Worm (Caenorhabditis elegans): ENCODE measurements around the gene Y62F5A.10.
A peak's percentile ranks its signal among the peaks of the same experiment; 100 is the strongest.

Y62F5A.10 gene

DNA sequence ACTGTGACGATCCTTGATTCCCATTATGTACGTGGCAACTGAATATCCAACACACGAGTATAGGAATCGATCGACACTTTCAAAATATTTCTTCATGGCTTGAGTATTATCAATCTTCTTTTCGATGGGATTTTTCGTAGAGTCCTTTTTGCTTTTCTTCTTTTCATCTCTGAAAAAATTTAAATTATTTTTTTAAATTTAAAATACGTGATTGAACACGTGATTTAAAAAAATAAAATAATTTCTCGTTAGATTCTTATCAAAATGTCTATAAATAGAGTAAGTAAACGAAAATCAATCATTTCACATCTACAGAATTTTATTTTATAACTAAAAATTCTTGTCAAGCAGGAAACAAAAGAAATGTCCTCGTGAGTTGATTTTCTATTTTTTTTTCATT, at the start of gene Y62F5A.10:
Gene Y62F5A.10, plus strand, starts transcription at position 301 of the 400 bp plus-strand sequence.
- TF ChIP-seq zip-8 (tag; optimal IDR thresholded peaks at IDR 0.05) (no peak), elt-3 (tag; optimal IDR thresholded peaks at IDR 0.05) (no peak), nhr-76 (tag; optimal IDR thresholded peaks at IDR 0.05) (no peak), ces-1 (GFP tag; optimal IDR thresholded peaks at IDR 0.05) (no peak), blmp-1 (tag; optimal IDR thresholded peaks at IDR 0.05) (no peak), lin-13 (tag; optimal IDR thresholded peaks at IDR 0.05) (no peak), sem-2 (GFP tag; optimal IDR thresholded peaks at IDR 0.05) (no peak), nhr-2 (tag; optimal IDR thresholded peaks at IDR 0.05) (no peak), pha-4 (tag; optimal IDR thresholded peaks at IDR 0.05) (no peak), M03D4.4 (tag; optimal IDR thresholded peaks at IDR 0.05) (no peak), ceh-83 (GFP tag; optimal IDR thresholded peaks at IDR 0.05) (no peak), ham-2 (GFP tag; optimal IDR thresholded peaks at IDR 0.05) (no peak), ztf-11 (tag; optimal IDR thresholded peaks at IDR 0.05) (no peak), flh-1 (GFP tag; optimal IDR thresholded peaks at IDR 0.05) (no peak), mep-1 (tag; optimal IDR thresholded peaks at IDR 0.05) (no peak), tbx-8 (GFP tag; optimal IDR thresholded peaks at IDR 0.05) (no peak), mab-5 (tag; optimal IDR thresholded peaks at IDR 0.05) (no peak), unc-120 (tag; optimal IDR thresholded peaks at IDR 0.05; ENCODE audit: poor library complexity, severe bottlenecking) (no peak), unc-62 (GFP tag; optimal IDR thresholded peaks at IDR 0.05) (no peak)

- TF ChIP-seq mab-5 (tag; optimal IDR thresholded peaks at IDR 0.05) (no peak), nhr-12 (tag; optimal IDR thresholded peaks at IDR 0.05) (no peak), flh-1 (GFP tag; optimal IDR thresholded peaks at IDR 0.05) (no peak), elt-1 (tag; optimal IDR thresholded peaks at IDR 0.05; ENCODE audit: borderline replicate concordance, insufficient read depth) (no peak), sptf-1 (tag; optimal IDR thresholded peaks at IDR 0.05) (no peak), cnd-1 (tag; optimal IDR thresholded peaks at IDR 0.05) (no peak), snpc-4 (tag; optimal IDR thresholded peaks at IDR 0.05) (no peak), nhr-2 (tag; optimal IDR thresholded peaks at IDR 0.05) (no peak), pha-4 (tag; optimal IDR thresholded peaks at IDR 0.05) (no peak), bed-3 (GFP tag; optimal IDR thresholded peaks at IDR 0.05) (no peak), sem-2 (GFP tag; optimal IDR thresholded peaks at IDR 0.05) (no peak), unc-120 (tag; optimal IDR thresholded peaks at IDR 0.05; ENCODE audit: poor library complexity, severe bottlenecking) (no peak), elt-3 (tag; optimal IDR thresholded peaks at IDR 0.05) (no peak), mep-1 (tag; optimal IDR thresholded peaks at IDR 0.05) (no peak), ceh-83 (GFP tag; optimal IDR thresholded peaks at IDR 0.05) (no peak)
Observed at ce11 chrII:11471916-11472315, 49.5 kb upstream of the Y62F5A.10 start, which contains the start of gene mfn-1. Gene mfn-1 (minus strand): TSS chrII:11472016.

DNA sequence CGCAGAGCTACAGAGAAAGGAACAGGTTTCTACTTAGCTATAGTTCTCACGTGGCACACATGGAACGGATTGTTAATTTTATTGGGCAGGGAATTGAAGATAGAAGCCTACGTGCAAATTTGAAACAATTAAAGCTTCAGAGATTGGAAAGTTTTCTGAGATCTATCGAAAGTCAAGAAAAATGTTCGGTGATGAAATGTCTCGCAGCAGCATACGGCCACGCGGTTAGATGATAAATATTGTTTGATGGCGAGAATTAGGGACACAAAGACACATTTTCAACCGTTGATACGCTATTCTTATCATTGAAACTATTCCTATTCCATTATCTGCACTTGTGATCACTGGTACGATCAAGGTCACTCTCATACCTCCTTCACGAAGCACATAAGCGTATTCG, 48.9 kb upstream of the Y62F5A.10 start:
- TF ChIP-seq ces-1 (GFP tag; optimal IDR thresholded peaks at IDR 0.05), result no peak
- TF ChIP-seq sem-2 (GFP tag; optimal IDR thresholded peaks at IDR 0.05), result no peak
- peak; percentile 7 for TF ChIP-seq elt-3 (tag; optimal IDR thresholded peaks at IDR 0.05)
- TF ChIP-seq nhr-2 (tag; optimal IDR thresholded peaks at IDR 0.05), result no peak
- TF ChIP-seq bed-3 (GFP tag; optimal IDR thresholded peaks at IDR 0.05), result no peak
- no peak for TF ChIP-seq lin-32 (GFP tag; optimal IDR thresholded peaks at IDR 0.05)
- no peak for TF ChIP-seq nhr-28 (tag; optimal IDR thresholded peaks at IDR 0.05)
- TF ChIP-seq sptf-1 (tag; optimal IDR thresholded peaks at IDR 0.05), result no peak

DNA sequence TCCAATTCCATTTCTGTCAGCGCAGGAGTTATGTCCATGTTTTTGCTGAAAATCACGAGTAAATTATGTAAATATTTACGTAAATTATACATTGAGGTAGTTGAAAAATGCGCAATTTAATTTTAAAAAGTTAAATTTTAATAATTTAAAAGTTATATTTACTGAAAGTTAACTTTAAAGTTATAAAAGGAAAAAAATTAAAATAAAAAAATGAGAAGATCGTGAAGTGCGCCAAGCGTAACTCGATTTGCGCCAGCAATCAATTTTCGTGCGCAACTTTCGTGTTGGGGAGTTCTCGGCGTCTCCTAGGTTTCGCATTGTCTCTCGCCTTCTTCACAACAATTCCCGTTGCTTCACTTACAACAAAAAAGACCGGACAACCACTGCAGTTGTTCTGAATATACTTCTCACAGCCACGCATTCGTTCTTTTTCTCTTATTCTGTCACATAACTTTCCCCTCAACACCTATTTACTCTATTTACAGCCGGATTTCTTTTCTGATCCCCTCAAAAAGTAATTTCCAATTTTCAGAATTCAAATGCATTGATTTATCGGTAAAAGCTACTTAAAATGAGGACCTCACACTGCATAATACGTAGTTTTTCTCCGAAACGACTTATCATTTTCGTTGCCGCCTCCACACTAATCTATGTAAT, 47.7 kb upstream of the Y62F5A.10 start, which contains the start of the genes metl-1 and W02B12.11:
Gene metl-1, minus strand, starts transcription at position 51 of the 657 bp plus-strand sequence.
Gene W02B12.11, plus strand, starts transcription at position 337 of the 657 bp plus-strand sequence.
- TF ChIP-seq lsy-2 (tag; optimal IDR thresholded peaks at IDR 0.05), result peak; percentile 74
- TF ChIP-seq ceh-83 (GFP tag; optimal IDR thresholded peaks at IDR 0.05), result no peak
- no peak for TF ChIP-seq zip-8 (tag; optimal IDR thresholded peaks at IDR 0.05)
- TF ChIP-seq sptf-1 (tag; optimal IDR thresholded peaks at IDR 0.05), result peak; percentile 81
- TF ChIP-seq unc-120 (tag; optimal IDR thresholded peaks at IDR 0.05; ENCODE audit: poor library complexity, severe bottlenecking), result peak; percentile 34
- TF ChIP-seq nhr-12 (tag; optimal IDR thresholded peaks at IDR 0.05), result no peak
- no peak for TF ChIP-seq flh-1 (GFP tag; optimal IDR thresholded peaks at IDR 0.05)
- no peak for TF ChIP-seq nhr-2 (tag; optimal IDR thresholded peaks at IDR 0.05)
- peak; percentile 53 for TF ChIP-seq mls-2 (tag; optimal IDR thresholded peaks at IDR 0.05)
- TF ChIP-seq drap-1 (GFP tag; optimal IDR thresholded peaks at IDR 0.05), result peak; percentile 54
- no peak for TF ChIP-seq unc-62 (GFP tag; optimal IDR thresholded peaks at IDR 0.05)
- peak; percentile 51 for TF ChIP-seq cnd-1 (tag; optimal IDR thresholded peaks at IDR 0.05)
- TF ChIP-seq mep-1 (tag; optimal IDR thresholded peaks at IDR 0.05), result peak; percentile 89
- peak; percentile 82 for TF ChIP-seq ces-1 (GFP tag; optimal IDR thresholded peaks at IDR 0.05)
- TF ChIP-seq bed-3 (GFP tag; optimal IDR thresholded peaks at IDR 0.05), result peak; percentile 19
- TF ChIP-seq blmp-1 (tag; optimal IDR thresholded peaks at IDR 0.05), result no peak
- TF ChIP-seq ztf-11 (tag; optimal IDR thresholded peaks at IDR 0.05), result no peak
- no peak for TF ChIP-seq lin-32 (GFP tag; optimal IDR thresholded peaks at IDR 0.05)
- TF ChIP-seq tbx-8 (GFP tag; optimal IDR thresholded peaks at IDR 0.05), result no peak
- peak; percentile 70 for TF ChIP-seq M03D4.4 (tag; optimal IDR thresholded peaks at IDR 0.05)
- TF ChIP-seq hlh-1 (tag; optimal IDR thresholded peaks at IDR 0.05), result no peak
- peak; percentile 69 for TF ChIP-seq pha-4 (tag; optimal IDR thresholded peaks at IDR 0.05)
- no peak for TF ChIP-seq elt-3 (tag; optimal IDR thresholded peaks at IDR 0.05)
- TF ChIP-seq ceh-39 (tag; optimal IDR thresholded peaks at IDR 0.05), result no peak
- TF ChIP-seq nhr-76 (tag; optimal IDR thresholded peaks at IDR 0.05), result no peak
- TF ChIP-seq lin-13 (tag; optimal IDR thresholded peaks at IDR 0.05), result peak; percentile 80
- TF ChIP-seq nhr-28 (tag; optimal IDR thresholded peaks at IDR 0.05), result no peak
- TF ChIP-seq elt-1 (tag; optimal IDR thresholded peaks at IDR 0.05; ENCODE audit: borderline replicate concordance, insufficient read depth), result no peak
- peak; percentile 67 for TF ChIP-seq ceh-43 (GFP tag; optimal IDR thresholded peaks at IDR 0.05)
- no peak for TF ChIP-seq mab-5 (tag; optimal IDR thresholded peaks at IDR 0.05)
- TF ChIP-seq sem-2 (GFP tag; optimal IDR thresholded peaks at IDR 0.05), result no peak
- TF ChIP-seq nhr-237 (tag; optimal IDR thresholded peaks at IDR 0.05), result peak; percentile 5
- no peak for TF ChIP-seq unc-39 (tag; optimal IDR thresholded peaks at IDR 0.05)
- TF ChIP-seq ham-2 (GFP tag; optimal IDR thresholded peaks at IDR 0.05), result no peak
- no peak for TF ChIP-seq snpc-4 (tag; optimal IDR thresholded peaks at IDR 0.05)

All from whole organism, mixed stage, embryonic.